Fruit fly (Drosophila melanogaster): ENCODE measurements around the gene Ddrgk1.

The Ddrgk1 gene

dm6 chr3R:21224230-21224629 lies 9.4 kb downstream of the Ddrgk1 start (continued):
- TF ChIP-seq CG13894 (tag; optimal IDR thresholded peaks at IDR 0.05) (no peak), bab2 (GFP tag; optimal IDR thresholded peaks at IDR 0.05) (no peak), pho (GFP tag; optimal IDR thresholded peaks at IDR 0.05) (no peak), Spps (tag; optimal IDR thresholded peaks at IDR 0.05) (no peak), Fer3 (tag; optimal IDR thresholded peaks at IDR 0.05) (no peak), CG16815 (GFP tag; optimal IDR thresholded peaks at IDR 0.05) (no peak), tna (GFP tag; IDR thresholded peaks at IDR 0.05; ENCODE audit: partially characterized antibody) (no peak), vnd (GFP tag; IDR thresholded peaks at IDR 0.05; ENCODE audit: partially characterized antibody) (no peak), lilli (GFP tag; optimal IDR thresholded peaks at IDR 0.05) (no peak), CG17186 (GFP tag; optimal IDR thresholded peaks at IDR 0.05) (no peak), CG30431 (GFP tag; optimal IDR thresholded peaks at IDR 0.05) (no peak), CG8944 (GFP tag; optimal IDR thresholded peaks at IDR 0.05) (no peak), CG3847 (GFP tag; IDR thresholded peaks at IDR 0.05) (0 out of 2 replicates have a peak, but pooled peaks have one; percentile 26), Rfx (GFP tag; IDR thresholded peaks at IDR 0.05) (peak; percentile 67), CG34422 (GFP tag; IDR thresholded peaks at IDR 0.05) (peak; percentile 18; the same call in 1 of the 3 replicates), slbo (GFP tag; IDR thresholded peaks at IDR 0.05) (no peak), CG12236 (GFP tag; optimal IDR thresholded peaks at IDR 0.05) (no peak), onecut (GFP tag; IDR thresholded peaks at IDR 0.05) (no peak; the same call in 1 of the 2 replicates), Sox102F (GFP tag; optimal IDR thresholded peaks at IDR 0.05) (no peak), CG3281 (GFP tag; optimal IDR thresholded peaks at IDR 0.05) (no peak), H15 (GFP tag; IDR thresholded peaks at IDR 0.05) (no peak), ash1 (GFP tag; optimal IDR thresholded peaks at IDR 0.05) (no peak), CG6791 (GFP tag; IDR thresholded peaks at IDR 0.05; ENCODE audit: partially characterized antibody) (no peak), CG4424 (GFP tag; optimal IDR thresholded peaks at IDR 0.05) (no peak), salm (tag; optimal IDR thresholded peaks at IDR 0.05) (no peak), btn (GFP tag; optimal IDR thresholded peaks at IDR 0.05) (no peak), Aef1 (GFP tag; IDR thresholded peaks at IDR 0.05) (no peak), mam (GFP tag; optimal IDR thresholded peaks at IDR 0.05) (no peak), CG14965 (GFP tag; optimal IDR thresholded peaks at IDR 0.05; ENCODE audit: borderline replicate concordance) (no peak), CG34224 (GFP tag; IDR thresholded peaks at IDR 0.05; ENCODE audit: partially characterized antibody) (no peak; the same call in 2 of the 3 replicates), CG18262 (tag; optimal IDR thresholded peaks at IDR 0.05) (no peak), CG11456 (GFP tag; IDR thresholded peaks at IDR 0.05) (no peak; the same call in 2 of the 3 replicates), CG9817 (tag; optimal IDR thresholded peaks at IDR 0.05) (no peak), PHDP (tag; optimal IDR thresholded peaks at IDR 0.05) (no peak), gce (GFP tag; IDR thresholded peaks at IDR 0.05) (no peak), CG12299 (tag; optimal IDR thresholded peaks at IDR 0.05) (no peak), klu (GFP tag; IDR thresholded peaks at IDR 0.05) (peak; percentile 8; the same call in 1 of the 2 replicates), ERR (GFP tag; optimal IDR thresholded peaks at IDR 0.05) (no peak), Deaf1 (tag; optimal IDR thresholded peaks at IDR 0.05) (no peak), CG8765 (GFP tag; IDR thresholded peaks at IDR 0.05) (no peak), sc (optimal IDR thresholded peaks at IDR 0.05) (no peak), sc (GFP tag; optimal IDR thresholded peaks at IDR 0.05) (no peak), Six4 (GFP tag; optimal IDR thresholded peaks at IDR 0.05) (no peak), pb (GFP tag; optimal IDR thresholded peaks at IDR 0.05) (no peak), CG31224 (GFP tag; IDR thresholded peaks at IDR 0.05) (no peak), crc (GFP tag; optimal IDR thresholded peaks at IDR 0.05) (no peak), CG3407 (GFP tag; optimal IDR thresholded peaks at IDR 0.05) (no peak), insv (GFP tag; optimal IDR thresholded peaks at IDR 0.05) (no peak), CG6689 (GFP tag; IDR thresholded peaks at IDR 0.05) (0 out of 2 replicates have a peak, but pooled peaks have one; percentile 6), sr (GFP tag; IDR thresholded peaks at IDR 0.05) (peak; percentile 73), CG14014 (GFP tag; IDR thresholded peaks at IDR 0.05) (0 out of 2 replicates have a peak, but pooled peaks have one; percentile 46), CG10366 (GFP tag; IDR thresholded peaks at IDR 0.05) (no peak)
